Fruit fly (Drosophila melanogaster) S2 (cell line): ENCODE data around the gene CG6163.

Experiments used
- CG8478 ChIP-seq: fragments of >200 bp; optimal IDR thresholded peaks from 2 replicates; lab custom pipeline; 2018
- CTCF ChIP-seq, 2 experiments: fragments of >200 bp; optimal IDR thresholded peaks; 2 replicates each; lab custom pipeline; 2018

- TF ChIP-seq CTCF (optimal IDR thresholded peaks at IDR 0.05; lab: Kevin White, UChicago) (no peak), CG8478 (lab: Kevin White, UChicago) (no peak)
Measured at dm6 chr3L:11381941-11382747, 17.5 kb upstream of the CG6163 start.
